Worm (Caenorhabditis elegans) whole organism, L2 larva: ENCODE measurements around the gene lgc-55.

Source experiments
- F13H6.1 ChIP-seq: sonication (generic microtip); optimal IDR thresholded peaks from 2 replicates; lab custom pipeline; 2016; ENCODE audit warnings: missing genetic modification characterization, missing compliant biosample characterization
- Y55F3AM.14 ChIP-seq: fragments of 200-800 bp; sonication (Bioruptor generic); optimal IDR thresholded peaks from 2 replicates; lab custom pipeline; 2018; ENCODE audit warnings: mild to moderate bottlenecking, missing genetic modification characterization, missing compliant biosample characterization
- ZK546.5 ChIP-seq: sonication (generic microtip); optimal IDR thresholded peaks from 2 replicates; lab custom pipeline; 2017; ENCODE audit warnings: missing biosample characterization, missing genetic modification characterization
- aly-2 ChIP-seq: fragments of 150-350 bp; optimal IDR thresholded peaks from 2 replicates; lab custom pipeline; 2014; ENCODE audit warnings: missing biosample characterization, missing genetic modification characterization
- ama-1 ChIP-seq: fragments of 150-350 bp; optimal IDR thresholded peaks from 2 replicates; lab custom pipeline; 2018; ENCODE audit warnings: inconsistent platforms
- blmp-1 ChIP-seq: sonication (generic microtip); optimal IDR thresholded peaks from 2 replicates; lab custom pipeline; 2017; ENCODE audit warnings: missing genetic modification characterization, mild to moderate bottlenecking, missing compliant biosample characterization, antibody characterized with exemption, moderate library complexity; ENCODE audit not compliant: insufficient read depth
- ceh-16 ChIP-seq: fragments of 150-350 bp; optimal IDR thresholded peaks from 2 replicates; lab custom pipeline; 2014; ENCODE audit warnings: missing biosample characterization, missing genetic modification characterization
- crh-2 ChIP-seq: sonication (generic microtip); optimal IDR thresholded peaks from 2 replicates; lab custom pipeline; 2017; ENCODE audit warnings: missing biosample characterization, missing genetic modification characterization
- egl-27 ChIP-seq: sonication (generic microtip); optimal IDR thresholded peaks from 3 replicates; lab custom pipeline; 2017; ENCODE audit warnings: missing biosample characterization, missing genetic modification reagents, missing genetic modification characterization
- elt-3 ChIP-seq: sonication (generic microtip); optimal IDR thresholded peaks from 2 replicates; lab custom pipeline; 2017; ENCODE audit warnings: missing biosample characterization, missing genetic modification characterization
- fos-1 ChIP-seq: fragments of 150-350 bp; optimal IDR thresholded peaks from 2 replicates; lab custom pipeline; 2014; ENCODE audit warnings: missing biosample characterization, missing genetic modification characterization
- gmeb-1 ChIP-seq: fragments of 150-350 bp; optimal IDR thresholded peaks from 2 replicates; lab custom pipeline; 2014; ENCODE audit warnings: missing biosample characterization, missing genetic modification characterization
- lin-11 ChIP-seq: fragments of 150-350 bp; sonication (generic microtip); optimal IDR thresholded peaks from 2 replicates; lab custom pipeline; 2014; ENCODE audit warnings: missing biosample characterization, missing genetic modification characterization, inconsistent platforms, mixed read lengths
- lin-39 ChIP-seq: fragments of 150-350 bp; optimal IDR thresholded peaks from 2 replicates; lab custom pipeline; 2014; ENCODE audit warnings: missing biosample characterization, missing genetic modification reagents, missing genetic modification characterization
- mab-5 ChIP-seq: fragments of 150-350 bp; optimal IDR thresholded peaks from 2 replicates; lab custom pipeline; 2014; ENCODE audit warnings: missing biosample characterization, missing genetic modification characterization
- mbf-1 ChIP-seq: sonication (generic microtip); optimal IDR thresholded peaks from 2 replicates; lab custom pipeline; 2017; ENCODE audit warnings: missing biosample characterization, missing genetic modification characterization
- mdl-1 ChIP-seq, 2 experiments: fragments of 150-350 bp in 1 of 2; sonication (generic microtip) in 1 of 2; optimal IDR thresholded peaks; 2 replicates each; lab custom pipeline; 2017; ENCODE audit warnings: missing biosample characterization in 2 of 2, missing genetic modification characterization in 2 of 2
- nhr-11 ChIP-seq: fragments of 150-350 bp; optimal IDR thresholded peaks from 2 replicates; lab custom pipeline; 2014; ENCODE audit warnings: missing biosample characterization, missing genetic modification characterization
- nhr-129 ChIP-seq: fragments of 150-350 bp; optimal IDR thresholded peaks from 2 replicates; lab custom pipeline; 2014; ENCODE audit warnings: missing biosample characterization, missing genetic modification characterization
- nhr-23 ChIP-seq: fragments of 150-350 bp; optimal IDR thresholded peaks from 2 replicates; lab custom pipeline; 2014; ENCODE audit warnings: missing biosample characterization, missing genetic modification reagents, missing genetic modification characterization
- nhr-237 ChIP-seq: fragments of 150-350 bp; optimal IDR thresholded peaks from 2 replicates; lab custom pipeline; 2014; ENCODE audit warnings: missing biosample characterization, missing genetic modification characterization
- nhr-25 ChIP-seq: fragments of 150-350 bp; sonication (generic microtip); optimal IDR thresholded peaks from 3 replicates; lab custom pipeline; 2014; ENCODE audit warnings: missing biosample characterization, missing genetic modification characterization
- peb-1 ChIP-seq: fragments of 150-350 bp; optimal IDR thresholded peaks from 2 replicates; lab custom pipeline; 2014; ENCODE audit warnings: missing biosample characterization, missing genetic modification characterization
- sem-4 ChIP-seq: fragments of 150-350 bp; optimal IDR thresholded peaks from 2 replicates; lab custom pipeline; 2014; ENCODE audit warnings: missing biosample characterization, missing genetic modification reagents, missing genetic modification characterization
- skn-1 ChIP-seq: sonication (generic microtip); optimal IDR thresholded peaks from 2 replicates; lab custom pipeline; 2017; ENCODE audit warnings: missing biosample characterization, missing genetic modification characterization
- sma-3 ChIP-seq: sonication (generic microtip); optimal IDR thresholded peaks from 2 replicates; lab custom pipeline; 2016; ENCODE audit warnings: missing genetic modification reagents, missing genetic modification characterization, missing compliant biosample characterization
- sma-9 ChIP-seq, 2 experiments: fragments of 150-350 bp in 1 of 2; sonication (generic microtip) in 1 of 2; optimal IDR thresholded peaks; 2 replicates each; lab custom pipeline; 2014 to 2016; ENCODE audit warnings: missing genetic modification characterization in 2 of 2, mild to moderate bottlenecking in 1 of 2, missing biosample characterization in 1 of 2, missing compliant biosample characterization in 1 of 2, missing genetic modification reagents in 1 of 2, moderate library complexity in 1 of 2
- snpc-4 ChIP-seq: fragments of 150-350 bp; optimal IDR thresholded peaks from 2 replicates; lab custom pipeline; 2014; ENCODE audit warnings: missing biosample characterization, missing genetic modification characterization
- unc-39 ChIP-seq: fragments of 150-350 bp; optimal IDR thresholded peaks from 2 replicates; lab custom pipeline; 2014; ENCODE audit warnings: missing biosample characterization, missing genetic modification characterization
- unc-55 ChIP-seq: fragments of 150-350 bp; sonication (generic microtip); optimal IDR thresholded peaks from 3 replicates; lab custom pipeline; 2014; ENCODE audit warnings: missing biosample characterization, missing genetic modification reagents, missing genetic modification characterization
- unc-62 ChIP-seq: fragments of 150-350 bp; optimal IDR thresholded peaks from 2 replicates; lab custom pipeline; 2014; ENCODE audit warnings: missing biosample characterization, missing genetic modification reagents, missing genetic modification characterization
- zag-1 ChIP-seq: fragments of 150-350 bp; optimal IDR thresholded peaks from 2 replicates; lab custom pipeline; 2014; ENCODE audit warnings: missing biosample characterization, missing genetic modification characterization
- ztf-1 ChIP-seq: fragments of 200-800 bp; sonication (Bioruptor generic); conservative IDR thresholded peaks from 2 replicates; pipeline ENCODE4 v1.3.6; 2022; ENCODE audit warnings: missing genetic modification characterization, missing compliant biosample characterization
- ztf-11 ChIP-seq: sonication (generic microtip); optimal IDR thresholded peaks from 2 replicates; lab custom pipeline; 2017; ENCODE audit warnings: missing biosample characterization, missing genetic modification characterization
- ztf-4 ChIP-seq: fragments of 150-350 bp; optimal IDR thresholded peaks from 2 replicates; lab custom pipeline; 2014; ENCODE audit warnings: missing biosample characterization, missing genetic modification characterization

The lgc-55 gene

DNA sequence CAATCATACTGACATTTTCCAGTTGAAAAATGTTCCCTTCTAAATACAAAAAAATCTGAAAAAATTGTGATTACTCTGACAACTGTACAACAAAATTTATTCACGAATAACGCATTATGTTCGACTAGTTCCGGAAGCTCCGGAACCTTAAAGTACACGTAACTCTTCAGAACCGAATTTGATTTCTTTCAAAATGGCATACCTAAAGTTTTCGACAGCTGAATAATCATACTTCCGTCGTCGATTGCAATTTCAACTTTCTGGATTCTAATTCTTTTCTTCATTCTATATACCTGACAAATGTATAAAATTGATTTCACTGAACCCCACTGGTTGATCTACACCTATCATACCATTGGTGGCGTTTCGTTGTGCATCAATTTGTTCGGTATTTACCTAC, 35.2 kb upstream of the lgc-55 start, which contains the start of gene sri-67:
sri-67 (plus strand) TSS at position 301 of the 400 bp plus-strand sequence.
- no peak for TF ChIP-seq mbf-1 (tag; lab: Kevin White, UChicago)

DNA sequence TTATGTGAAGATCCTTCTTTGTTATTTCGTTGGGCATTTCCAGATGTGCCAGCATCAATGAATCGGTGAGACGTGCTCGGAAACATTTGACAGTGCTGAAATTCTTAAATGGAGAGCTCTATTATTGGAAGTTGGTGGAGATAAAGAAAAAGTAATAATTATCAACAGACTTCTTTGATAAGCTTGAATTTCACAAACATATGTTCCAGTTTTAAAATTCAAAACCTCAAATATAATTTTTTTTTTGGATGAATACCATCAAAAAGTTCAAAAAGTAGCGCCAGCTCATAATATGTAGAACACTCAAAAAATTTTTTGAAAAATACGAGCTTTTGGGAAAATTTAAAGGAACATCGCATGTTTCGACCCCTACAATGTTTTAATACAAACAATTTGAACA, 28.8 kb upstream of the lgc-55 start, which contains the start of gene Y60A3A.25:
Y60A3A.25 (minus strand) TSS at position 101 of the 400 bp plus-strand sequence.
- TF ChIP-seq nhr-23 (tag; lab: Kevin White, UChicago) (no peak), mdl-1 (tag; optimal IDR thresholded peaks at IDR 0.05; lab: Kevin White, UChicago) (no peak), nhr-25 (tag; lab: Kevin White, UChicago) (no peak), ztf-4 (tag; lab: Kevin White, UChicago) (no peak), fos-1 (tag; lab: Kevin White, UChicago) (no peak), skn-1 (tag; lab: Kevin White, UChicago) (no peak), peb-1 (tag; lab: Kevin White, UChicago) (no peak)
- TF ChIP-seq, all 48 proteins: peak for 0

DNA sequence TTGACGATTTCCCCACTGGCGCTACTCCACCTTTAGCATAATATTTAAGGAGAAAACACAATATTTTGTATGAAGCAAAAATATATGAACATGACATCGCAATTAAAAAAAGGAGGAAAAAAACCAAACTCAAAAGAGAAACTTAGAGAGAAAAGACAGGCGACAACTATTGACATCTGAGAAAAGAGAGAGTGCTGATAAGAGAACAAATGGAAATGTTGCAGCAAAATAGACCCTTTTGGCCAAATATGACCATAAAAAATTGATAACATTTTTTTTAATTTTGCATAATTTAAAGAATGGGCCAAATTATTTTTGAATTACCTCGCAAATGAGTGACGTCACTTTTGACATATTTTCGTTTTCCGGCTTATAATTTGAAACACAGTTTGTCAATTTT, 28.2 kb upstream of the lgc-55 start:
- TF ChIP-seq sem-4 (tag; lab: Kevin White, UChicago) (no peak), nhr-11 (tag; lab: Kevin White, UChicago) (no peak), skn-1 (tag; lab: Kevin White, UChicago) (no peak), mdl-1 (tag; optimal IDR thresholded peaks at IDR 0.05; lab: Kevin White, UChicago) (no peak), nhr-129 (tag; lab: Kevin White, UChicago) (no peak), ama-1 (lab: Kevin White, UChicago) (no peak), crh-2 (no peak), egl-27 (tag; lab: Kevin White, UChicago) (no peak), unc-55 (GFP tag; lab: Kevin White, UChicago) (no peak), zag-1 (tag; lab: Kevin White, UChicago) (no peak), mab-5 (tag; lab: Kevin White, UChicago) (no peak)

ce11 chrV:19997481-19997880, 25.4 kb upstream of the lgc-55 start:
- no peak for TF ChIP-seq ztf-1 (GFP tag; lab: Robert Waterston, UW)
- no peak for TF ChIP-seq aly-2 (tag; lab: Kevin White, UChicago)
- no peak for TF ChIP-seq elt-3
- no peak for TF ChIP-seq mab-5 (tag; lab: Kevin White, UChicago)
- TF ChIP-seq ama-1 (lab: Kevin White, UChicago), result no peak
- no peak for TF ChIP-seq ztf-11
- no peak for TF ChIP-seq blmp-1 (tag; lab: Kevin White, UChicago)
- no peak for TF ChIP-seq ZK546.5

DNA sequence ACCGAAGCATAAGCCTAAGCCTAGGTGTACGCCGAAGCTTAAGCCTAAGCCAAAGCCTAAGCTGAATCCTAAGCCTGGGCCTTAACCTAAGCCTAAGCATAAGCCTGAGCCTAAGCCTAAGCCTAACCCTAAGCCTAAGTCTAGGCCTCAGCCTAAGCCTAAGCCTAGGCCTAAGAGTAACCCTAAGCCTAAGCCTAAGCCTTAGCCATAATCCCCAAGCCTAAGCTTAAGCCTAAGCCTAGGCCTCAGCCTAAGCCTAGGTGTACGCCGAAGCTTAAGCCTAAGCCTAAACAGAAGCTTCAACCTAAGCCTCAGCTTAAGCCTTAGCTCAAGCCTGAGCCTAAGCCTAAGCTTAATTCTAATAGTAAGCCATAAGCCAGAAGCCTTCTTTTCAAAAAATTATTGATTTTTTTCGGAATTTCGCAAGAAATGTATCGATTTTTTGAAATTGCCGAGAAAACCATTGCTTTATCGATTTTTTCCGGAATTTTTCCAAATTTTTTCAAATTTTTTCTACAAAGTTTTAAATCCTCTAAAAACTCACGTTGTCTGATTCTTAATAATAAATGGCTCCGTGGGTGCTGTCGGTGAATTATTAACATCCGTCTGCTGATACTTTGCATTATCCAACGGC, 24.5 kb upstream of the lgc-55 start:
- TF ChIP-seq ceh-16 (tag; lab: Kevin White, UChicago) (no peak), egl-27 (tag; lab: Kevin White, UChicago) (no peak), gmeb-1 (tag; lab: Kevin White, UChicago) (no peak), lin-11 (tag; lab: Kevin White, UChicago) (no peak), nhr-237 (tag; lab: Kevin White, UChicago) (no peak), fos-1 (tag; lab: Kevin White, UChicago) (no peak), unc-62 (GFP tag; lab: Kevin White, UChicago) (no peak), unc-39 (tag; lab: Kevin White, UChicago) (no peak), sma-9 (GFP tag; optimal IDR thresholded peaks at IDR 0.05; lab: Kevin White, UChicago) (no peak), sma-9 (tag; optimal IDR thresholded peaks at IDR 0.05; lab: Kevin White, UChicago) (no peak), nhr-23 (tag; lab: Kevin White, UChicago) (no peak), sma-3 (GFP tag; lab: Kevin White, UChicago) (no peak), F13H6.1 (tag; lab: Kevin White, UChicago) (no peak), Y55F3AM.14 (GFP tag; lab: Kevin White, UChicago) (no peak), mdl-1 (tag; optimal IDR thresholded peaks at IDR 0.05; lab: Kevin White, UChicago) (no peak), ztf-1 (GFP tag; lab: Robert Waterston, UW) (no peak), lin-39 (no peak), snpc-4 (tag; lab: Kevin White, UChicago) (no peak), ztf-11 (no peak)
